Worm (Caenorhabditis elegans): Measurements from ENCODE around the gene grd-14.
"Not testable (repeated sequence)": the region's sequence is repeated elsewhere in the genome, so short reads cannot be mapped to it uniquely, and the experiment has no call there.

Gene grd-14

ce11 chrX:8541562-8541961 is 41.7 kb downstream of the grd-14 start, which contains the start of gene nspc-7:
Gene nspc-7, plus strand, starts transcription at chrX:8541862.
- TF ChIP-seq F10E7.11 (tag; optimal IDR thresholded peaks at IDR 0.05); hsf-1 (GFP tag; IDR thresholded peaks at IDR 0.05); nhr-27 (tag; optimal IDR thresholded peaks at IDR 0.05): not testable (repeated sequence)

DNA sequence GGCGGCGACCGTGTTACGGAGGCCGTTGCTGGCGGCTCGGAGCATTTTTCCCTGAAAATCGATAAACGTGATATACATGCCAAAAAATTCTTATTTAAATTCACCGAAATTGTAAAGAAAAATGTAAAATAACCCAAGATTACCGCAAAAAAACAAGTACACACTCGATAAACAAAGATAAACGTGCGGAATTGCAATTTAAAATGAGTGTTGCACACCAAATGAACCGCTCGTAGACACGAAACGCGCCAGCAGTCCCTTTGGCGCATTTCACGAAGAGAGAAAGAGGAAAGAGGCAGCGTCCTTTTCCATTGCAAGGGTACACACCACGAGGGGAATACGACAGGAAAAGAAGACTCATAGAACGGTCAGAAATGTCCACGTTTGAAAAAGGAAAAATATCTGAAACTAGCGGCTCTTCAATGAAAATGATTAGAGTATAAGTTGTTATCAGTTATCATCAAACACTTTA is 46.2 kb downstream of the grd-14 start, which contains the start of gene sdha-1:
TSS of gene sdha-1 (minus strand) at position 51 of the 472 bp plus-strand sequence.
- TF ChIP-seq attf-3 (GFP tag; conservative IDR thresholded peaks at IDR 0.05): 0 out of 2 replicates have a peak, but pooled peaks have one; percentile 19
- TF ChIP-seq nfyb-1 (GFP tag; IDR thresholded peaks at IDR 0.05): peak; percentile 19; the same call in 1 of the 2 replicates
- TF ChIP-seq atf-7 (tag; optimal IDR thresholded peaks at IDR 0.05): peak; percentile 37
- no peak for TF ChIP-seq lsy-27 (tag; optimal IDR thresholded peaks at IDR 0.05; ENCODE audit: borderline replicate concordance, insufficient read depth)
- TF ChIP-seq lin-40 (tag; optimal IDR thresholded peaks at IDR 0.05): peak; percentile 83
- TF ChIP-seq T07F8.4 (tag; optimal IDR thresholded peaks at IDR 0.05): no peak
- no peak for TF ChIP-seq T26A5.8 (tag; optimal IDR thresholded peaks at IDR 0.05)
- no peak for TF ChIP-seq B0261.1 (tag; optimal IDR thresholded peaks at IDR 0.05)
- no peak for TF ChIP-seq C06A6.2 (GFP tag; conservative IDR thresholded peaks at IDR 0.05)
- TF ChIP-seq repo-1 (tag; optimal IDR thresholded peaks at IDR 0.05): peak; percentile 2
- TF ChIP-seq F33H1.4 (GFP tag; IDR thresholded peaks at IDR 0.05): no peak
- TF ChIP-seq lag-1 (GFP tag; IDR thresholded peaks at IDR 0.05): no peak
- no peak for TF ChIP-seq hmg-20 (GFP tag; IDR thresholded peaks at IDR 0.05)
- peak; percentile 17 for TF ChIP-seq chd-7 (tag; optimal IDR thresholded peaks at IDR 0.05)
- no peak for TF ChIP-seq gei-17 (GFP tag; optimal IDR thresholded peaks at IDR 0.05)
- no peak for TF ChIP-seq dpff-1 (tag; optimal IDR thresholded peaks at IDR 0.05)
- TF ChIP-seq K12H6.12 (tag; optimal IDR thresholded peaks at IDR 0.05): peak; percentile 73
- peak; percentile 70 for TF ChIP-seq somi-1 (GFP tag; optimal IDR thresholded peaks at IDR 0.05)
- no peak for TF ChIP-seq lsl-1 (GFP tag; optimal IDR thresholded peaks at IDR 0.05)
- no peak for TF ChIP-seq mel-28 (tag; optimal IDR thresholded peaks at IDR 0.05; ENCODE audit: borderline replicate concordance)
- peak; percentile 90 for TF ChIP-seq dox-1 (GFP tag; IDR thresholded peaks at IDR 0.05)
- TF ChIP-seq pha-4 (tag; optimal IDR thresholded peaks at IDR 0.05): no peak
- no peak for TF ChIP-seq ceh-91 (GFP tag; IDR thresholded peaks at IDR 0.05)
- TF ChIP-seq aptf-2 (GFP tag; conservative IDR thresholded peaks at IDR 0.05): no peak
- peak; percentile 61 for TF ChIP-seq ztf-26 (tag; optimal IDR thresholded peaks at IDR 0.05)
- TF ChIP-seq tlf-1 (GFP tag; optimal IDR thresholded peaks at IDR 0.05): peak; percentile 40
- TF ChIP-seq snpc-1.3 (tag; optimal IDR thresholded peaks at IDR 0.05; ENCODE audit: insufficient read depth): no peak
- no peak for TF ChIP-seq rpc-1 (optimal IDR thresholded peaks at IDR 0.05)
- TF ChIP-seq rpc-1 (tag; optimal IDR thresholded peaks at IDR 0.05): no peak
- TF ChIP-seq madf-10 (tag; optimal IDR thresholded peaks at IDR 0.05): peak; percentile 56
- no peak for TF ChIP-seq F57A8.1 (GFP tag; optimal IDR thresholded peaks at IDR 0.05)
- no peak for TF ChIP-seq akir-1 (GFP tag; optimal IDR thresholded peaks at IDR 0.05)
- no peak for TF ChIP-seq hrde-1 (tag; optimal IDR thresholded peaks at IDR 0.05; ENCODE audit: borderline replicate concordance)
- TF ChIP-seq hlh-12 (tag; optimal IDR thresholded peaks at IDR 0.05): no peak
- no peak for TF ChIP-seq F10E7.11 (tag; optimal IDR thresholded peaks at IDR 0.05)
- no peak for TF ChIP-seq rec-8 (tag; optimal IDR thresholded peaks at IDR 0.05)
- peak; percentile 56 for TF ChIP-seq tbp1 (GFP tag; optimal IDR thresholded peaks at IDR 0.05)
- TF ChIP-seq Y56A3A.18 (GFP tag; IDR thresholded peaks at IDR 0.05): 0 out of 2 replicates have a peak, but pooled peaks have one; percentile 37
- no peak for TF ChIP-seq Y53F4B.3 (GFP tag; IDR thresholded peaks at IDR 0.05)
- TF ChIP-seq hmg-1.2 (GFP tag; IDR thresholded peaks at IDR 0.05): peak; percentile 43; the same call in 1 of the 2 replicates
- TF ChIP-seq F37B4.10 (GFP tag; IDR thresholded peaks at IDR 0.05): no peak
- TF ChIP-seq let-607 (tag; optimal IDR thresholded peaks at IDR 0.05): peak in 1 of 2 experiments; percentile 35
- TF ChIP-seq F22D6.2 (tag; optimal IDR thresholded peaks at IDR 0.05): peak; percentile 2
- TF ChIP-seq ama-1 (optimal IDR thresholded peaks at IDR 0.05): no peak
- no peak for TF ChIP-seq ama-1 (GFP tag; optimal IDR thresholded peaks at IDR 0.05)

Measured in whole organism, young adult.